Comparison of ENCODE assay signal across 1 fruit fly cellular context in genomic region chr3R:8336012-8336567, dm6.
TF ChIP-seq lines count a peak whose summit lies in the region.

No protein-coding gene starts in this region.

TF ChIP-seq in whole organism, embryonic, 481 proteins besides CTCF, POLR2A, EP300 and RAD21 (continued from another document):
- TF ChIP-seq peb (GFP tag; IDR thresholded peaks at IDR 0.05; lab: Robert Waterston, UW), result no peak
- TF ChIP-seq CG10267 (tag; optimal IDR thresholded peaks at IDR 0.05; lab: Kevin White, UChicago), result peak; percentile 45
- peak; percentile 13 for TF ChIP-seq CG7839 (tag; optimal IDR thresholded peaks at IDR 0.05; lab: Kevin White, UChicago)
- peak in 1 of 3 experiments; percentile 61 for TF ChIP-seq lola (GFP tag; optimal IDR thresholded peaks at IDR 0.05; lab: Kevin White, UChicago)
- peak; percentile 30; the same call in 1 of the 3 replicates for TF ChIP-seq row (GFP tag; IDR thresholded peaks at IDR 0.05; lab: Robert Waterston, UW)
- TF ChIP-seq Pdp1 (GFP tag; optimal IDR thresholded peaks at IDR 0.05; lab: Kevin White, UChicago), result peak in 1 of 2 experiments; percentile 51
- peak; percentile 22 for TF ChIP-seq CG7556 (GFP tag; optimal IDR thresholded peaks at IDR 0.05; lab: Kevin White, UChicago)
- no peak for TF ChIP-seq CG2875 (GFP tag; optimal IDR thresholded peaks at IDR 0.05; lab: Kevin White, UChicago)
- peak; percentile 23 for TF ChIP-seq CG8924 (tag; optimal IDR thresholded peaks at IDR 0.05; lab: Kevin White, UChicago)
- TF ChIP-seq CG10565 (GFP tag; optimal IDR thresholded peaks at IDR 0.05; lab: Kevin White, UChicago), result no peak
- peak; percentile 79 for TF ChIP-seq sens (GFP tag; lab: Kevin White, UChicago)
- TF ChIP-seq CHES-1-like (GFP tag; optimal IDR thresholded peaks at IDR 0.05; lab: Kevin White, UChicago), result no peak
- TF ChIP-seq odd (GFP tag; optimal IDR thresholded peaks at IDR 0.05; lab: Kevin White, UChicago), result no peak
- TF ChIP-seq Ets65A (GFP tag; lab: Kevin White, UChicago), result peak; percentile 9
- peak; percentile 48 for TF ChIP-seq CG12391 (tag; optimal IDR thresholded peaks at IDR 0.05; lab: Kevin White, UChicago)
- no peak for TF ChIP-seq chm (GFP tag; IDR thresholded peaks at IDR 0.05; lab: Robert Waterston, UW)
- TF ChIP-seq CG12071 (GFP tag; optimal IDR thresholded peaks at IDR 0.05; lab: Kevin White, UChicago), result no peak
- peak in 1 of 2 experiments; percentile 1 for TF ChIP-seq bsh (GFP tag; optimal IDR thresholded peaks at IDR 0.05; lab: Kevin White, UChicago)
- TF ChIP-seq grau (tag; optimal IDR thresholded peaks at IDR 0.05; lab: Kevin White, UChicago), result peak; percentile 34
- TF ChIP-seq Hr3 (GFP tag; optimal IDR thresholded peaks at IDR 0.05; lab: Kevin White, UChicago), result no peak
- peak; percentile 13 for TF ChIP-seq CG13775 (GFP tag; optimal IDR thresholded peaks at IDR 0.05; lab: Kevin White, UChicago)
- TF ChIP-seq CG17829 (tag; optimal IDR thresholded peaks at IDR 0.05; lab: Kevin White, UChicago), result peak; percentile 48
- no peak for TF ChIP-seq CG9932 (GFP tag; IDR thresholded peaks at IDR 0.05; lab: Robert Waterston, UW)
